Worm (Caenorhabditis elegans) whole organism, early embryonic: ENCODE measurements around the gene Y39A1A.9.

Experiments used
- F13C5.2 ChIP-seq: sonication (generic microtip); optimal IDR thresholded peaks from 2 replicates; lab custom pipeline; 2017; ENCODE audit warnings: mild to moderate bottlenecking, missing genetic modification characterization, inconsistent platforms, missing compliant biosample characterization
- ama-1 ChIP-seq: fragments of 150-350 bp; optimal IDR thresholded peaks from 2 replicates; lab custom pipeline; 2014
- hmg-4 ChIP-seq: fragments of 200-800 bp; sonication (Bioruptor generic); optimal IDR thresholded peaks from 2 replicates; lab custom pipeline; 2018; ENCODE audit warnings: mild to moderate bottlenecking, missing genetic modification characterization, missing compliant biosample characterization
- tbx-37 ChIP-seq: fragments of 200-800 bp; sonication (Bioruptor generic); conservative IDR thresholded peaks from 2 replicates; pipeline ENCODE4 v1.3.6; 2022; ENCODE audit warnings: missing genetic modification reagents, missing genetic modification characterization, missing compliant biosample characterization
- tra-4 ChIP-seq: sonication (generic microtip); optimal IDR thresholded peaks from 2 replicates; lab custom pipeline; 2017; ENCODE audit warnings: missing genetic modification characterization, missing compliant biosample characterization

DNA sequence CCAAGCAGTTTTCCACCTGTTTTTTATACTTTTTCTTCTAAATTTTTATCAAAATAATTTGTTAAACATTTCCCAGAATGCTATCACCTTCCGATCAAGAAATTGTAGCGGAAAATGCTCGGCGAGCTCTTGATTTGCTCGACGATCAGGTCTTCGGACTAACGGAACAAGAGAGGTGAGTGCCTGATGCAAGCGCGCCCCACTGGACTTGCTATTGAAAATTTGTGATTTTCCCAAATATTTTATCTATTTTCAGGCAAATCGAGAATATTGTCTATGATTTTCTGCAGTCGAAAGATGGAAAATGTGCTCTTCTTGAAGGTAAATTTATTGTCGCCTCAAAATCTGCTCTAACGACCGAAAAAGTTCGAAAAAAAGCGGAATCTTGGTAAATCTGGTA is 12.8 kb upstream of the Y39A1A.9 start, which contains the start of gene orc-4:
- TF ChIP-seq hmg-4 (GFP tag; lab: Kevin White, UChicago) (no peak), ama-1 (lab: Kevin White, UChicago) (no peak), tbx-37 (no peak), F13C5.2 (tag; lab: Kevin White, UChicago) (no peak), tra-4 (tag; lab: Kevin White, UChicago) (no peak)
